Fruit fly (Drosophila melanogaster): ENCODE data around the gene Pomp.

Gene Pomp

DNA sequence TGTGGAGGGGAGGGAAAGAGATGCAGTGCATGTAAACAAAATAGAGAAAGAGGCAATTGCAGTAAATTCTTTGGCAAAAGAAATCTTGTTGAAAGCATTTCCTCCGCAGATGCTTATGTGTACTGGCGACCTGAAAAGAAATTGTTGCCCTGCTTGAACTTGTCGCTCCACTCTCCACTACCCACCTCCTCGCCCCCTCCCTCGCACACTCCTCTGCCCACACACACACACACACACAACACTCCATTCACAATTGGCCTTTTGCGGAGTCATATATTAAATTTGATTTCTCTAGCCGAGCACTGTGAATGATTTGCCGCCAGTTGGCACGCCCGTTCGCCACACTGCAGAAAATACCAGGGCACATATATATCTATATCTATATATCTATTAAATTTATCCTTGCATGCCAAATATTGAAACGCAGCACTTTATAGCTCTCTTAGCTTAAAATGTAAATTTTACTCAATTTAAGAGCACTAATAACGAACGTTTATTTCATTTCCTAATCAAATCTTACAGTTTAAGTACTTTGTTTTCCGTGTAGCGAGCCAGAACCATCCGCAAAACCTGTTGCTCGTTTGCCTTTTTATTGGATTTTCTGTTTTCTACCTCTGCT lies 28.5 kb upstream of the Pomp start (continued):
- TF ChIP-seq CG6654 (GFP tag; optimal IDR thresholded peaks at IDR 0.05) (peak; percentile 45), CG14441 (GFP tag; IDR thresholded peaks at IDR 0.05) (peak; percentile 54), CG16779 (GFP tag; IDR thresholded peaks at IDR 0.05) (peak; percentile 62), Adf1 (GFP tag; IDR thresholded peaks at IDR 0.05) (peak; percentile 20; the same call in 1 of the 2 replicates), Gsc (GFP tag; IDR thresholded peaks at IDR 0.05) (no peak), seq (GFP tag; IDR thresholded peaks at IDR 0.05) (0 out of 2 replicates have a peak, but pooled peaks have one; percentile 55), CG10543 (GFP tag; optimal IDR thresholded peaks at IDR 0.05) (peak; percentile 25), crp (GFP tag; optimal IDR thresholded peaks at IDR 0.05) (no peak), CG13624 (GFP tag; optimal IDR thresholded peaks at IDR 0.05) (peak; percentile 66), dmrt11E (tag; optimal IDR thresholded peaks at IDR 0.05) (peak; percentile 23), CHES-1-like (GFP tag; optimal IDR thresholded peaks at IDR 0.05) (peak; percentile 37), chinmo (GFP tag; IDR thresholded peaks at IDR 0.05; ENCODE audit: partially characterized antibody) (no peak), br (optimal IDR thresholded peaks at IDR 0.05) (no peak), bbx (GFP tag; IDR thresholded peaks at IDR 0.05; ENCODE audit: partially characterized antibody) (no peak), NC2β (GFP tag; optimal IDR thresholded peaks at IDR 0.05) (no peak), CG8290 (GFP tag; optimal IDR thresholded peaks at IDR 0.05) (no peak), CG8290 (tag; optimal IDR thresholded peaks at IDR 0.05) (peak in 1 of 2 experiments; percentile 35), CG3838 (GFP tag; optimal IDR thresholded peaks at IDR 0.05) (no peak), nau (GFP tag; optimal IDR thresholded peaks at IDR 0.05) (peak; percentile 59), CG9727 (GFP tag; optimal IDR thresholded peaks at IDR 0.05) (peak; percentile 66), cas (GFP tag; IDR thresholded peaks at IDR 0.05) (peak; percentile 61), dpn (GFP tag; optimal IDR thresholded peaks at IDR 0.05) (peak; percentile 56 to 59), CG17361 (GFP tag; IDR thresholded peaks at IDR 0.05) (peak; percentile 60; the same call in 2 of the 3 replicates), CG3163 (GFP tag; optimal IDR thresholded peaks at IDR 0.05) (no peak), da (GFP tag; optimal IDR thresholded peaks at IDR 0.05) (no peak), Oli (tag; optimal IDR thresholded peaks at IDR 0.05) (peak; percentile 46), CG12744 (GFP tag; optimal IDR thresholded peaks at IDR 0.05) (no peak), fd96Cb (tag; optimal IDR thresholded peaks at IDR 0.05) (peak; percentile 63), CG12769 (tag; optimal IDR thresholded peaks at IDR 0.05) (peak; percentile 69), Chrac-16 (GFP tag; optimal IDR thresholded peaks at IDR 0.05) (peak; percentile 55), CG4854 (GFP tag; optimal IDR thresholded peaks at IDR 0.05) (peak; percentile 49), Ravus (GFP tag; IDR thresholded peaks at IDR 0.05) (no peak; the same call in 1 of the 2 replicates), ken (GFP tag; IDR thresholded peaks at IDR 0.05) (peak; percentile 49; the same call in 1 of the 3 replicates), Bdp1 (GFP tag; optimal IDR thresholded peaks at IDR 0.05) (peak; percentile 6), Sin3A (optimal IDR thresholded peaks at IDR 0.05) (no peak), Nf-YA (GFP tag; IDR thresholded peaks at IDR 0.05) (no peak), CG7357 (GFP tag; IDR thresholded peaks at IDR 0.05) (peak; percentile 67; the same call in 2 of the 3 replicates), CG3065 (GFP tag; optimal IDR thresholded peaks at IDR 0.05) (no peak), CG4730 (GFP tag; IDR thresholded peaks at IDR 0.05) (peak; percentile 70), luna (GFP tag; optimal IDR thresholded peaks at IDR 0.05) (no peak), CG10431 (GFP tag; optimal IDR thresholded peaks at IDR 0.05) (no peak), insv (GFP tag; optimal IDR thresholded peaks at IDR 0.05) (no peak), CG1832 (GFP tag; optimal IDR thresholded peaks at IDR 0.05) (no peak), Elba2 (GFP tag; optimal IDR thresholded peaks at IDR 0.05) (no peak), CG13894 (tag; optimal IDR thresholded peaks at IDR 0.05) (peak; percentile 71), CG10565 (GFP tag; optimal IDR thresholded peaks at IDR 0.05) (no peak), CG2120 (GFP tag; optimal IDR thresholded peaks at IDR 0.05) (peak; percentile 83), eve (GFP tag; optimal IDR thresholded peaks at IDR 0.05) (no peak), tup (GFP tag; optimal IDR thresholded peaks at IDR 0.05) (no peak), CG12299 (tag; optimal IDR thresholded peaks at IDR 0.05) (peak; percentile 50), CG14860 (GFP tag; IDR thresholded peaks at IDR 0.05; ENCODE audit: partially characterized antibody) (no peak)
